Fruit fly (Drosophila melanogaster): ENCODE results near the gene gdrd.

The gdrd gene

DNA sequence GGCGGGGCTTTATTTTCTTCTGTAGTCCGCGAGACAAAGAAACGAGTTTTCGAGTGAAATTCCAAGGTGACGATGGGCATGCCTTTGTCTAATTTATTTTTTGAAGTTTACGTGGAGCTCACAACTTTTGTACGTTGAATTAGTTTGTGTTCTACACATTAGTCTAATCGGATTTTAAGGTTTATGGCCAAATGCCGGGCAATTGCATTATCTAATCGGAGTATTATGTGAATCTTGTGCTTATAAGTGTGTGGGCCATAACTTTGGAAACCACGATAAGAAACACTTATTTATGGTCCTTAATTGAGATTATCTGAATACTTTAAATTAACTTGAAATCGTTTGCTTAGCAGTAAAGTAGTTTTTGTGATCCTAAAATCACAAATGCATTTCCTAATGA, 21.7 kb downstream of the gdrd start (continued):
- TF ChIP-seq CG14441 (GFP tag; IDR thresholded peaks at IDR 0.05) (no peak), CG11560 (tag; IDR thresholded peaks at IDR 0.05) (no peak), TFAM (GFP tag; optimal IDR thresholded peaks at IDR 0.05) (no peak), CG3726 (GFP tag; IDR thresholded peaks at IDR 0.05) (no peak), hth (optimal IDR thresholded peaks at IDR 0.05) (no peak), YL-1 (GFP tag; optimal IDR thresholded peaks at IDR 0.05) (no peak), CG12219 (GFP tag; optimal IDR thresholded peaks at IDR 0.05) (no peak), GATAe (GFP tag; conservative IDR thresholded peaks at IDR 0.05) (0 out of 2 replicates have a peak, but pooled peaks have one; percentile 14), Hey (tag; optimal IDR thresholded peaks at IDR 0.05) (peak; percentile 53), tap (tag; optimal IDR thresholded peaks at IDR 0.05) (no peak), CG12071 (GFP tag; optimal IDR thresholded peaks at IDR 0.05) (peak; percentile 3), ems (GFP tag; optimal IDR thresholded peaks at IDR 0.05) (no peak), sd (tag; optimal IDR thresholded peaks at IDR 0.05) (peak; percentile 80), Dfd (GFP tag; optimal IDR thresholded peaks at IDR 0.05) (no peak), sim (GFP tag; IDR thresholded peaks at IDR 0.05) (no peak), sug (tag; optimal IDR thresholded peaks at IDR 0.05) (peak; percentile 20), nerfin-1 (tag; optimal IDR thresholded peaks at IDR 0.05) (no peak), vfl (GFP tag; optimal IDR thresholded peaks at IDR 0.05) (no peak), Pdp1 (GFP tag; optimal IDR thresholded peaks at IDR 0.05) (peak in 1 of 2 experiments; percentile 39), Rx (GFP tag; IDR thresholded peaks at IDR 0.05) (no peak), grn (GFP tag; optimal IDR thresholded peaks at IDR 0.05) (peak; percentile 44), mirr (GFP tag; optimal IDR thresholded peaks at IDR 0.05) (peak; percentile 43)

DNA sequence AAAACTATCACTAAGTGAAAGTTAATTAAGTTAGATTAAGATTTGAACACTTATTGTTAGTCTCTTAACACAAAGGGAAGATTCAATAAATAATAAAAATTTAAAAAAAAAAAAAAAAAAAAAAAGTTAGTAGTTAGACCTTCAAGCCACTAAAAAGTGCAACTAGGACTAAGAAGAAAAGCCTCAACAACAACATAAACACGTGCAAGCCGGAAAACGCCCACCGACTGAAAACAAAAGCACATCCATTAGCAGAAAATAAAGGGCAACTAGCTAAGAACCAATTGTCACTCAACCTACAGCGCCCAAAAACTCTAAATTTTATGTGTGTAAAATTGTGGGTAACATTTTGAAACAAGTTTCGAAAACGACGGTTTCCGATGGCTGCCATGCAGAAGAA, 37.3 kb downstream of the gdrd start, which contains the start of gene CG13473:
CG13473 (plus strand) TSS at position 301 of the 400 bp plus-strand sequence.
- TF ChIP-seq wek (GFP tag; optimal IDR thresholded peaks at IDR 0.05) (no peak), CG3847 (GFP tag; IDR thresholded peaks at IDR 0.05) (no peak), CG6689 (GFP tag; IDR thresholded peaks at IDR 0.05) (no peak), CG16863 (GFP tag; optimal IDR thresholded peaks at IDR 0.05) (no peak), Ets97D (GFP tag; optimal IDR thresholded peaks at IDR 0.05) (no peak), HHEX (GFP tag; optimal IDR thresholded peaks at IDR 0.05) (no peak), CG14860 (GFP tag; IDR thresholded peaks at IDR 0.05; ENCODE audit: partially characterized antibody) (no peak), dm (GFP tag; optimal IDR thresholded peaks at IDR 0.05) (no peak), oc (tag; optimal IDR thresholded peaks at IDR 0.05) (no peak), abd-A (tag; optimal IDR thresholded peaks at IDR 0.05) (no peak), Gug (GFP tag; IDR thresholded peaks at IDR 0.05) (no peak), Nf-YA (GFP tag; IDR thresholded peaks at IDR 0.05) (no peak), CG4424 (GFP tag; optimal IDR thresholded peaks at IDR 0.05) (no peak), sc (optimal IDR thresholded peaks at IDR 0.05) (no peak), sc (GFP tag; optimal IDR thresholded peaks at IDR 0.05) (no peak), CG3838 (GFP tag; optimal IDR thresholded peaks at IDR 0.05) (no peak)

DNA sequence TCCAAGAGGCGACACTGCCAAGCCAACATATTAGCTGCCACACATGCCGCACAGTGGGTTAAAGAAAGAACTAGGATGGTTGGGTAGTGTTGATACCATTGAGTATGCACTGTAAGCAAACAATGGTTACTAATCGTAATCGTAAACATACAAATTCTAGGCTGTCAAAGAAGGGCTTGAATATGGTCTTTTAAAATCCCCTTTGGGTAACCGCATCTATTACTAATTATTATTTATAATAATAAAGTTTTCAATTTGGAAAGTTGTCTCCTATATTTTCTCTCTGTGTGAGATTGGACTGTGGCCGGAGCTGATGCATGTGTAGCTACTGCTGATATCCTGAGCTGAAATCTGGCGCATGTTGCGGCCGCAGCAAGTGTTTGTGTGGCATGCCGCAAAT, 40.6 kb downstream of the gdrd start:
- TF ChIP-seq CG17829 (tag; optimal IDR thresholded peaks at IDR 0.05) (peak; percentile 23), D (optimal IDR thresholded peaks at IDR 0.05) (no peak), D (GFP tag; optimal IDR thresholded peaks at IDR 0.05) (no peak), Xrp1 (GFP tag; IDR thresholded peaks at IDR 0.05) (0 out of 2 replicates have a peak, but pooled peaks have one; percentile 29), CG17328 (GFP tag; IDR thresholded peaks at IDR 0.05) (0 out of 2 replicates have a peak, but pooled peaks have one; percentile 9), CG17186 (GFP tag; optimal IDR thresholded peaks at IDR 0.05) (no peak), CG17612 (GFP tag; IDR thresholded peaks at IDR 0.05) (no peak), ara (GFP tag; IDR thresholded peaks at IDR 0.05) (0 out of 2 replicates have a peak, but pooled peaks have one; percentile 32), CG1603 (tag; optimal IDR thresholded peaks at IDR 0.05) (no peak), chn (GFP tag; optimal IDR thresholded peaks at IDR 0.05) (no peak), CG18011 (GFP tag; optimal IDR thresholded peaks at IDR 0.05) (no peak), wor (GFP tag; IDR thresholded peaks at IDR 0.05) (no peak), CG10366 (GFP tag; IDR thresholded peaks at IDR 0.05) (no peak), Drgx (GFP tag; IDR thresholded peaks at IDR 0.05) (no peak), Sox102F (GFP tag; optimal IDR thresholded peaks at IDR 0.05) (peak; percentile 1)
